Fruit fly (Drosophila melanogaster) whole organism, prepupa: ENCODE data around the gene Hk.

Experiments used
- CG6854 ChIP-seq: fragments of 200-800 bp; sonication (Bioruptor generic); optimal IDR thresholded peaks from 2 replicates; lab custom pipeline; 2017; ENCODE audit warnings: missing biosample characterization, mild to moderate bottlenecking, missing genetic modification characterization
- acj6 ChIP-seq: fragments of 200-800 bp; sonication (Bioruptor generic); optimal IDR thresholded peaks from 3 replicates; lab custom pipeline; 2016; ENCODE audit warnings: missing biosample characterization, missing genetic modification characterization
- eg ChIP-seq: fragments of 200-800 bp; sonication (Bioruptor generic); IDR thresholded peaks from 3 replicates; pipeline ENCODE4 v1.3.6; 2022; ENCODE audit warnings: missing biosample characterization, missing genetic modification characterization
- lz ChIP-seq: fragments of 200-800 bp; sonication (Bioruptor generic); optimal IDR thresholded peaks from 3 replicates; lab custom pipeline; 2016; ENCODE audit warnings: missing biosample characterization, missing genetic modification characterization
- spab ChIP-seq: fragments of 200-800 bp; sonication (Bioruptor generic); optimal IDR thresholded peaks from 2 replicates; lab custom pipeline; 2017; ENCODE audit warnings: missing biosample characterization, mild to moderate bottlenecking, missing genetic modification characterization, missing genetic modification reagents

DNA sequence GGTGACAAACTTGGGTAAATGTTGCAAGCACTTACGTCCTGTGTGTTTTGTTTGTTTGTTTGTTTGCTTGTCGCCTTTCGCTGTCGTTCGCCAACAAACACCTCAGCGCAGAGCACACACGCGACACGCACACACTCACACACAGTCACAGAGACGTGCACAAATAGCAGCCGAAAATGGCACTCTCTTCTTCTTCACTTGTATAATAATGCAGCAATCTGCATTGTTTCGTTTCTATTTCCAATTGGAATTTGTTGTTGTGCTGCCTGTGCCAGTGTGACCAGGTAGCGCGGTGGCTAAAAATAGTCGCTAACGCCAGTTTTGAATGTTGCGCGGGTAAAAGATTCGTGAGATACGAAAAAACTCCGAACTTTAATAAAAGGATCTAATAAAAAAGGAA lies 51.2 kb downstream of the Hk start, which contains the start of gene Ypel:
- TF ChIP-seq CG6854 (GFP tag; lab: Kevin White, UChicago) (no peak), acj6 (GFP tag; lab: Kevin White, UChicago) (no peak), eg (GFP tag; lab: Robert Waterston, UW) (no peak; the same call in 2 of the 3 replicates), spab (GFP tag; lab: Kevin White, UChicago) (no peak), lz (GFP tag; lab: Kevin White, UChicago) (no peak)
